Fruit fly (Drosophila melanogaster) whole organism, wandering third instar larva: ENCODE measurements around the gene Or94a.

ENCODE experiments used
- Abd-B ChIP-seq: fragments of >200 bp; optimal IDR thresholded peaks from 2 replicates; lab custom pipeline; 2017; ENCODE audit warnings: missing biosample characterization, missing genetic modification characterization
- CG9705 ChIP-seq: fragments of 200-800 bp; sonication (Bioruptor generic); optimal IDR thresholded peaks from 2 replicates; lab custom pipeline; 2018; ENCODE audit warnings: missing biosample characterization, mild to moderate bottlenecking, missing genetic modification characterization
- CrebA ChIP-seq: fragments of 200-800 bp; sonication (Bioruptor generic); optimal IDR thresholded peaks from 2 replicates; lab custom pipeline; 2016; ENCODE audit warnings: missing biosample characterization, mild to moderate bottlenecking, missing genetic modification characterization, borderline replicate concordance
- Dif ChIP-seq: fragments of 200-275, 200-300 bp; sonication (Bioruptor generic); optimal IDR thresholded peaks from 2 replicates; lab custom pipeline; 2018; ENCODE audit warnings: missing biosample characterization, missing genetic modification characterization; ENCODE audit not compliant: partially characterized antibody
- GATAd ChIP-seq: sonication (Bioruptor generic); optimal IDR thresholded peaks from 2 replicates; lab custom pipeline; 2016; ENCODE audit warnings: missing biosample characterization, missing genetic modification characterization
- HLH106 ChIP-seq: fragments of 200-800 bp; optimal IDR thresholded peaks from 3 replicates; lab custom pipeline; 2019; ENCODE audit warnings: missing biosample characterization, mild to moderate bottlenecking, missing genetic modification characterization, moderate library complexity
- Hnf4 ChIP-seq: fragments of 200-800 bp; sonication (Bioruptor generic); optimal IDR thresholded peaks from 2 replicates; lab custom pipeline; 2016; ENCODE audit warnings: missing biosample characterization, mild to moderate bottlenecking, missing genetic modification characterization
- Hr78 ChIP-seq: fragments of >200 bp; optimal IDR thresholded peaks from 2 replicates; lab custom pipeline; 2017; ENCODE audit warnings: missing biosample characterization, missing genetic modification characterization
- Myc ChIP-seq: fragments of >200 bp; optimal IDR thresholded peaks from 2 replicates; lab custom pipeline; 2017
- N ChIP-seq: fragments of >200 bp; optimal IDR thresholded peaks from 2 replicates; lab custom pipeline; 2018; ENCODE audit warnings: missing biosample characterization, missing external identifiers, missing genetic modification characterization
- Rel ChIP-seq, 2 experiments: fragments of 200-800 bp; sonication (Bioruptor generic) in 1 of 2; optimal IDR thresholded peaks; 2 replicates in 1 of 2; 3 replicates in 1 of 2; lab custom pipeline; 2016 to 2019; ENCODE audit warnings: mild to moderate bottlenecking in 2 of 2, missing biosample characterization in 2 of 2, missing genetic modification characterization in 2 of 2, moderate library complexity in 1 of 2
- Vsx2 ChIP-seq: fragments of 200-300, 225-300 bp; sonication (Bioruptor generic); optimal IDR thresholded peaks from 2 replicates; lab custom pipeline; 2018; ENCODE audit warnings: missing biosample characterization, missing genetic modification characterization; ENCODE audit not compliant: partially characterized antibody
- br ChIP-seq: fragments of 200-800 bp; sonication (Bioruptor generic); optimal IDR thresholded peaks from 2 replicates; lab custom pipeline; 2016; ENCODE audit warnings: missing biosample characterization, missing genetic modification characterization
- brk ChIP-seq: fragments of 200-800 bp; sonication (Bioruptor generic); optimal IDR thresholded peaks from 2 replicates; lab custom pipeline; 2016; ENCODE audit warnings: missing biosample characterization, mild to moderate bottlenecking, missing genetic modification characterization
- dl ChIP-seq, 2 experiments: fragments of 175-275, 200-275 bp in 1 of 2; fragments of 200-275 bp in 1 of 2; sonication (Bioruptor generic); optimal IDR thresholded peaks; lab custom pipeline; 2018; ENCODE audit warnings: mild to moderate bottlenecking in 2 of 2, missing biosample characterization in 2 of 2, missing genetic modification characterization in 2 of 2, moderate library complexity in 2 of 2; ENCODE audit not compliant: partially characterized antibody in 2 of 2, insufficient read depth in 1 of 2
- dsf ChIP-seq: sonication (Bioruptor generic); optimal IDR thresholded peaks from 2 replicates; lab custom pipeline; 2016; ENCODE audit warnings: missing biosample characterization, missing genetic modification characterization, borderline replicate concordance
- ey ChIP-seq: fragments of 200-800 bp; sonication (Bioruptor generic); optimal IDR thresholded peaks from 2 replicates; lab custom pipeline; 2016; ENCODE audit warnings: missing biosample characterization, missing genetic modification characterization
- fru ChIP-seq: fragments of 200-800 bp; sonication (Bioruptor generic); optimal IDR thresholded peaks from 3 replicates; lab custom pipeline; 2016; ENCODE audit warnings: missing biosample characterization, mild to moderate bottlenecking, missing genetic modification characterization
- h ChIP-seq: fragments of 200-800 bp; sonication (Bioruptor generic); optimal IDR thresholded peaks from 3 replicates; lab custom pipeline; 2016; ENCODE audit warnings: missing biosample characterization, mild to moderate bottlenecking, missing genetic modification characterization
- jim ChIP-seq: fragments of 175-275, 200-325 bp; sonication (Bioruptor generic); optimal IDR thresholded peaks from 2 replicates; lab custom pipeline; 2016; ENCODE audit warnings: missing biosample characterization, mild to moderate bottlenecking, missing genetic modification characterization
- lola ChIP-seq: fragments of >200 bp; optimal IDR thresholded peaks from 2 replicates; lab custom pipeline; 2017; ENCODE audit warnings: missing biosample characterization, missing genetic modification characterization
- pan ChIP-seq: fragments of >200 bp; optimal IDR thresholded peaks from 2 replicates; lab custom pipeline; 2017
- psq ChIP-seq: fragments of 200-800 bp; sonication (Bioruptor generic); optimal IDR thresholded peaks from 3 replicates; lab custom pipeline; 2017; ENCODE audit warnings: missing biosample characterization, mild to moderate bottlenecking, missing genetic modification characterization, moderate library complexity
- rgr ChIP-seq: fragments of 200-800 bp; sonication (Bioruptor generic); optimal IDR thresholded peaks from 3 replicates; lab custom pipeline; 2016; ENCODE audit warnings: missing biosample characterization, mild to moderate bottlenecking, missing genetic modification characterization
- sage ChIP-seq: fragments of 200-800 bp; sonication (Bioruptor generic); optimal IDR thresholded peaks from 2 replicates; lab custom pipeline; 2016; ENCODE audit warnings: missing biosample characterization, mild to moderate bottlenecking, missing genetic modification characterization
- sv ChIP-seq: fragments of 200-800 bp; sonication (Bioruptor generic); optimal IDR thresholded peaks from 3 replicates; lab custom pipeline; 2016; ENCODE audit warnings: missing biosample characterization, missing genetic modification characterization
- tai ChIP-seq: sonication (Bioruptor generic); optimal IDR thresholded peaks from 2 replicates; lab custom pipeline; 2016; ENCODE audit warnings: missing biosample characterization, missing genetic modification characterization
- usp ChIP-seq: fragments of >200 bp; optimal IDR thresholded peaks from 2 replicates; lab custom pipeline; 2017; ENCODE audit warnings: missing biosample characterization, missing genetic modification characterization
- woc ChIP-seq: sonication (Bioruptor generic); optimal IDR thresholded peaks from 2 replicates; lab custom pipeline; 2016; ENCODE audit warnings: missing biosample characterization, mild to moderate bottlenecking, missing genetic modification characterization

Or94a gene

DNA sequence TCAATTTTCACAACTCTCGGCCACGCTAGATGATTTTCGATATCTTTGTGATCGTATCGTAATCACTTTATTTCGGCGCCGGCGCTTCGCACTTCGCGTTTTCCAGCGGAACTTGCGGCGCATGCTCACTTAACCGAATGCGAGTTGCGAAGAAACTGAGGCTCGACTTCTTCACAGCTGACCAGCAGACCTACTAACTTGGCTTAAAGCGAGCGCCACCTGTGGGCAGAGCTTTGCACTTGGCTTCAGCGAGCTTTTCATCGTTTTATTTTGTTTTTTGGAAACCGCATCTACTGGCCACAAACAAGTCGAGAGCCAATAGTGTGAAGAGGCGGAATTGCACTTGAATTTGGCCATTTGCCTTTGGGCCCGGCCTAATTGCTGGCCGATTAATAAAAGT is 23.3 kb downstream of the Or94a start, which contains the start of gene CG34375:
Gene CG34375, minus strand, starts transcription at position 157 of the 400 bp plus-strand sequence.
- TF ChIP-seq br (GFP tag; lab: Kevin White, UChicago) = no peak

dm6 chr3R:23012017-23012416 is 24.9 kb downstream of the Or94a start, which contains the start of gene CG6688:
Gene CG6688 (plus strand): TSS chr3R:23012412.
- TF ChIP-seq pan (lab: Kevin White, UChicago) (no peak), sage (GFP tag; lab: Kevin White, UChicago) (no peak)

dm6 chr3R:23013482-23013881 is 26.4 kb downstream of the Or94a start:
- TF ChIP-seq dl (GFP tag; optimal IDR thresholded peaks at IDR 0.05; lab: Kevin White, UChicago; ENCODE audit: insufficient read depth in 1 of 2, partially characterized antibody in 2 of 2) (no peak), sv (GFP tag; lab: Kevin White, UChicago) (no peak), woc (GFP tag; lab: Kevin White, UChicago) (no peak), lola (GFP tag; lab: Kevin White, UChicago) (no peak), tai (GFP tag; lab: Kevin White, UChicago) (no peak), CG9705 (GFP tag; lab: Kevin White, UChicago) (no peak), h (no peak), fru (GFP tag; lab: Kevin White, UChicago) (no peak), CrebA (GFP tag; lab: Kevin White, UChicago) (no peak), br (GFP tag; lab: Kevin White, UChicago) (no peak), Myc (lab: Kevin White, UChicago) (no peak), HLH106 (tag; lab: Kevin White, UChicago) (no peak), GATAd (no peak), Abd-B (GFP tag; lab: Kevin White, UChicago) (no peak), usp (GFP tag; lab: Kevin White, UChicago) (no peak), Vsx2 (no peak), brk (GFP tag; lab: Kevin White, UChicago) (no peak), jim (GFP tag; lab: Kevin White, UChicago) (no peak), Hnf4 (GFP tag; lab: Kevin White, UChicago) (no peak), ey (GFP tag; lab: Kevin White, UChicago) (no peak)

DNA sequence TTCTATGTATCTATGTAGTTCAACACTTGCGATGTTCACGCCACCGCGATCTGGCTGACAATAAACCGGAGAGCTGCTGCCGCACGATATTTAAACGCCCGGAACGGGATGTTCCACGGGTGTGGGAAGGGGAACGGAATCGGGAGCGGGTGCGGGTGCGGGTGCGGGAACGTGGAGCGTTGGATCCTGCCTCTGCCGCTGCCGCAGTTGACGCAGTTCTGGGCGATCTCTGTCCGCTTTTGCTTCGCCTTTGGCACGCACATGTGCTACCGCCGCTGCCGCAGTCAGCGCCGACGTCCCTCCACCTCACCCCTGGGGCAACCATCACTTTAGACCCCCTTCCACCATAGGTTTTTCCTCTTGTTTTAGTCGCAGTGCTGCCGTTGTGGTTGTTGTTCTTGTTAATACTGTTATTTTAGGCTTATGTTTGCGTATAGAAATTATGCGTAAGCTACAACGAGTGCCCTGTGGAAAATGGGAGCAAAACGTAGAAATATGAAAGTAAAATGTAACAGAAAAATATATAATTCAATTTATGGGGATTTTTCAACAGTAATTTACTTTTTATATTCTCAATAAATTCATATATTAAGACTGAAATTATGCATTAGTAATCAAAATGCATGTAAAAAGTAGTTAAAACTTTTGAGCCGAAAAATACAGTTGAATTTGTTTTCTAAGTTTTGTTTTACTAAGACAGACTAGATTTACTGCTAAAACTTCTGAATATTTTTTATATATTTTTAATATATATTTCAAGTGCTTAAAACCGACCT is 39.8 kb downstream of the Or94a start, which contains the start of gene lmd:
Gene lmd, minus strand, starts transcription at position 62 of the 776 bp plus-strand sequence.
- TF ChIP-seq Rel (GFP tag; optimal IDR thresholded peaks at IDR 0.05; lab: Kevin White, UChicago) (no peak), Rel (tag; optimal IDR thresholded peaks at IDR 0.05; lab: Kevin White, UChicago) (no peak), pan (lab: Kevin White, UChicago) (no peak), rgr (GFP tag; lab: Kevin White, UChicago) (no peak), CG9705 (GFP tag; lab: Kevin White, UChicago) (no peak), psq (GFP tag; lab: Kevin White, UChicago) (no peak)

dm6 chr3R:23027428-23027813 is 40.3 kb downstream of the Or94a start:
- no peak for TF ChIP-seq HLH106 (tag; lab: Kevin White, UChicago)
- TF ChIP-seq N (GFP tag; lab: Kevin White, UChicago) = no peak
- no peak for TF ChIP-seq dl (GFP tag; optimal IDR thresholded peaks at IDR 0.05; lab: Kevin White, UChicago; ENCODE audit: insufficient read depth in 1 of 2, partially characterized antibody in 2 of 2)
- TF ChIP-seq Dif (GFP tag; lab: Kevin White, UChicago) = no peak
- no peak for TF ChIP-seq sage (GFP tag; lab: Kevin White, UChicago)
- TF ChIP-seq Hr78 (GFP tag; lab: Kevin White, UChicago) = no peak
- TF ChIP-seq dsf (GFP tag; lab: Kevin White, UChicago) = no peak
- no peak for TF ChIP-seq pan (lab: Kevin White, UChicago)
- no peak for TF ChIP-seq fru (GFP tag; lab: Kevin White, UChicago)
- no peak for TF ChIP-seq Hnf4 (GFP tag; lab: Kevin White, UChicago)
- no peak for TF ChIP-seq GATAd
- no peak for TF ChIP-seq jim (GFP tag; lab: Kevin White, UChicago)
- TF ChIP-seq sv (GFP tag; lab: Kevin White, UChicago) = no peak
- TF ChIP-seq Vsx2 = no peak
